Worm (Caenorhabditis elegans): Measurements from ENCODE around the gene B0034.1.

- TF ChIP-seq ztf-11 (tag; optimal IDR thresholded peaks at IDR 0.05) = no peak
- no peak for TF ChIP-seq jun-1 (tag; optimal IDR thresholded peaks at IDR 0.05)
- TF ChIP-seq dmd-8 (GFP tag; IDR thresholded peaks at IDR 0.05) = no peak
- TF ChIP-seq dpl-1 (GFP tag; optimal IDR thresholded peaks at IDR 0.05) = peak; percentile 48
- TF ChIP-seq lin-1 (GFP tag; IDR thresholded peaks at IDR 0.05) = no peak
- no peak for TF ChIP-seq F37D6.2 (tag; optimal IDR thresholded peaks at IDR 0.05)
- no peak for TF ChIP-seq dmd-9 (GFP tag; IDR thresholded peaks at IDR 0.05)
- TF ChIP-seq lin-13 (GFP tag; optimal IDR thresholded peaks at IDR 0.05) = no peak
- no peak for TF ChIP-seq ceh-28 (tag; optimal IDR thresholded peaks at IDR 0.05)
Observed at ce11 chrII:5921620-5922019, 46.5 kb upstream of the B0034.1 start, which contains the start of gene vrk-1.
